Fruit fly (Drosophila melanogaster) whole organism: ENCODE data around the gene cype.

ENCODE experiments used
- CG8478 ChIP-seq: fragments of >200 bp; optimal IDR thresholded peaks from 2 replicates; lab custom pipeline; 2018; ENCODE audit warnings: inconsistent platforms
- Dll ChIP-seq: fragments of >200 bp; optimal IDR thresholded peaks from 2 replicates; lab custom pipeline; 2017
- EcR ChIP-seq, 2 experiments: fragments of >200 bp; optimal IDR thresholded peaks; 2 replicates each; lab custom pipeline; 2017; ENCODE audit warnings: missing biosample characterization in 2 of 2, missing genetic modification characterization in 2 of 2, missing genetic modification reagents in 2 of 2
- pan ChIP-seq: fragments of >200 bp; optimal IDR thresholded peaks from 2 replicates; lab custom pipeline; 2017
- psq ChIP-seq: fragments of >200 bp; optimal IDR thresholded peaks from 2 replicates; lab custom pipeline; 2017
- usp ChIP-seq: fragments of >200 bp; optimal IDR thresholded peaks from 2 replicates; lab custom pipeline; 2017; ENCODE audit warnings: missing biosample characterization, missing genetic modification characterization, mixed read lengths

Gene cype

dm6 chr2L:5291195-5291594 lies 35.8 kb upstream of the cype start:
- TF ChIP-seq EcR (GFP tag; optimal IDR thresholded peaks at IDR 0.05; lab: Kevin White, UChicago) (peak in 1 of 2 experiments; percentile 29), usp (no peak)

dm6 chr2L:5291869-5292642 lies 35.0 kb upstream of the cype start:
- TF ChIP-seq usp (no peak), Dll (lab: Kevin White, UChicago) (peak; percentile 31), EcR (GFP tag; optimal IDR thresholded peaks at IDR 0.05; lab: Kevin White, UChicago) (peak; percentile 79 to 93), CG8478 (lab: Kevin White, UChicago) (peak; percentile 50), psq (lab: Kevin White, UChicago) (no peak)

dm6 chr2L:5292643-5292963 lies 34.4 kb upstream of the cype start:
- TF ChIP-seq EcR (GFP tag; optimal IDR thresholded peaks at IDR 0.05; lab: Kevin White, UChicago) (no peak), pan (lab: Kevin White, UChicago) (no peak), usp (no peak), CG8478 (lab: Kevin White, UChicago) (no peak), Dll (lab: Kevin White, UChicago) (no peak), psq (lab: Kevin White, UChicago) (no peak)

- TF ChIP-seq CG8478 (lab: Kevin White, UChicago) (peak; percentile 26), Dll (lab: Kevin White, UChicago) (peak; percentile 75), usp (no peak), psq (lab: Kevin White, UChicago) (no peak), EcR (GFP tag; optimal IDR thresholded peaks at IDR 0.05; lab: Kevin White, UChicago) (peak; percentile 99 to 100), pan (lab: Kevin White, UChicago) (no peak)
Measured at dm6 chr2L:5292977-5293513, 34.0 kb upstream of the cype start.

dm6 chr2L:5294392-5295244 lies 32.4 kb upstream of the cype start:
- TF ChIP-seq Dll (lab: Kevin White, UChicago) = no peak
- no peak for TF ChIP-seq psq (lab: Kevin White, UChicago)
- no peak for TF ChIP-seq CG8478 (lab: Kevin White, UChicago)
- TF ChIP-seq EcR (GFP tag; optimal IDR thresholded peaks at IDR 0.05; lab: Kevin White, UChicago) = peak; percentile 72 to 75
- TF ChIP-seq usp = no peak
- no peak for TF ChIP-seq pan (lab: Kevin White, UChicago)

- TF ChIP-seq EcR (GFP tag; optimal IDR thresholded peaks at IDR 0.05; lab: Kevin White, UChicago) (no peak), pan (lab: Kevin White, UChicago) (no peak), usp (no peak), Dll (lab: Kevin White, UChicago) (no peak), CG8478 (lab: Kevin White, UChicago) (no peak), psq (lab: Kevin White, UChicago) (no peak)
Measured at dm6 chr2L:5295245-5295572, 31.8 kb upstream of the cype start.

dm6 chr2L:5296672-5297288 lies 30.2 kb upstream of the cype start:
- TF ChIP-seq psq (lab: Kevin White, UChicago) = no peak
- no peak for TF ChIP-seq CG8478 (lab: Kevin White, UChicago)
- TF ChIP-seq usp = no peak
- peak in 1 of 2 experiments; percentile 25 for TF ChIP-seq EcR (GFP tag; optimal IDR thresholded peaks at IDR 0.05; lab: Kevin White, UChicago)
- no peak for TF ChIP-seq pan (lab: Kevin White, UChicago)
- peak; percentile 82 for TF ChIP-seq Dll (lab: Kevin White, UChicago)

- no peak for TF ChIP-seq pan (lab: Kevin White, UChicago)
- no peak for TF ChIP-seq EcR (GFP tag; optimal IDR thresholded peaks at IDR 0.05; lab: Kevin White, UChicago)
- no peak for TF ChIP-seq usp
- no peak for TF ChIP-seq CG8478 (lab: Kevin White, UChicago)
- no peak for TF ChIP-seq psq (lab: Kevin White, UChicago)
- TF ChIP-seq Dll (lab: Kevin White, UChicago) = no peak
Measured at dm6 chr2L:5297289-5297960, 29.6 kb upstream of the cype start.

dm6 chr2L:5297961-5298311 lies 29.1 kb upstream of the cype start:
- TF ChIP-seq CG8478 (lab: Kevin White, UChicago) (no peak), usp (no peak), psq (lab: Kevin White, UChicago) (no peak), Dll (lab: Kevin White, UChicago) (no peak), EcR (GFP tag; optimal IDR thresholded peaks at IDR 0.05; lab: Kevin White, UChicago) (no peak), pan (lab: Kevin White, UChicago) (no peak)

dm6 chr2L:5298978-5299627 lies 27.9 kb upstream of the cype start:
- TF ChIP-seq EcR (GFP tag; optimal IDR thresholded peaks at IDR 0.05; lab: Kevin White, UChicago) = peak in 1 of 2 experiments; percentile 75
- TF ChIP-seq Dll (lab: Kevin White, UChicago) = no peak
- peak; percentile 32 for TF ChIP-seq CG8478 (lab: Kevin White, UChicago)

- TF ChIP-seq EcR (GFP tag; optimal IDR thresholded peaks at IDR 0.05; lab: Kevin White, UChicago) (no peak), CG8478 (lab: Kevin White, UChicago) (no peak), psq (lab: Kevin White, UChicago) (no peak), usp (no peak), Dll (lab: Kevin White, UChicago) (no peak)
Measured at dm6 chr2L:5299628-5299986, 27.4 kb upstream of the cype start.
